Worm (Caenorhabditis elegans): ENCODE data around the gene col-98.
A peak's percentile ranks its signal among the peaks of the same experiment; 100 is the strongest.

The col-98 gene

ce11 chrIII:13064213-13065184 lies 45.7 kb downstream of the col-98 start (continued):
- TF ChIP-seq zip-11 (GFP tag; IDR thresholded peaks at IDR 0.05), result no peak

- TF ChIP-seq tra-1 (GFP tag; IDR thresholded peaks at IDR 0.05) (no peak), nhr-48 (tag; optimal IDR thresholded peaks at IDR 0.05) (no peak), snpc-1.2 (GFP tag; IDR thresholded peaks at IDR 0.05) (no peak), nhr-10 (tag; optimal IDR thresholded peaks at IDR 0.05) (no peak), snpc-4 (tag; optimal IDR thresholded peaks at IDR 0.05) (no peak), lin-38 (GFP tag; IDR thresholded peaks at IDR 0.05) (no peak), mxl-3 (GFP tag; optimal IDR thresholded peaks at IDR 0.05) (peak; percentile 43), attf-4 (tag; optimal IDR thresholded peaks at IDR 0.05) (no peak), zip-2 (tag; optimal IDR thresholded peaks at IDR 0.05) (no peak), nhr-28 (tag; optimal IDR thresholded peaks at IDR 0.05) (no peak), hlh-11 (tag; optimal IDR thresholded peaks at IDR 0.05) (peak; percentile 34), spr-3 (GFP tag; optimal IDR thresholded peaks at IDR 0.05) (peak; percentile 4), hmg-1.1 (GFP tag; IDR thresholded peaks at IDR 0.05) (peak; percentile 47), mdl-1 (tag; optimal IDR thresholded peaks at IDR 0.05) (peak in 1 of 2 experiments; percentile 22), ctbp-1 (GFP tag; IDR thresholded peaks at IDR 0.05) (no peak), aha-1 (tag) (peak; percentile 69), hif-1 (tag; optimal IDR thresholded peaks at IDR 0.05) (peak in 1 of 2 experiments; percentile 12), hlh-30 (tag; optimal IDR thresholded peaks at IDR 0.05; ENCODE audit: insufficient read depth) (peak; percentile 58), unc-62 (GFP tag; optimal IDR thresholded peaks at IDR 0.05 in 1 of 2) (no peak), unc-62 (tag; optimal IDR thresholded peaks at IDR 0.05) (no peak), lsy-2 (tag; optimal IDR thresholded peaks at IDR 0.05) (peak in 1 of 2 experiments; percentile 13), nhr-11 (tag; optimal IDR thresholded peaks at IDR 0.05) (no peak), dmd-6 (GFP tag; IDR thresholded peaks at IDR 0.05) (0 out of 2 replicates have a peak, but pooled peaks have one; percentile 17), rbr-2 (tag; optimal IDR thresholded peaks at IDR 0.05) (no peak), lin-13 (GFP tag; optimal IDR thresholded peaks at IDR 0.05) (no peak), nhr-25 (tag; optimal IDR thresholded peaks at IDR 0.05; ENCODE audit: borderline replicate concordance, insufficient read depth) (peak; percentile 61), gei-8 (GFP tag; optimal IDR thresholded peaks at IDR 0.05) (no peak), F44E2.7 (GFP tag; IDR thresholded peaks at IDR 0.05) (no peak), mes-2 (tag; optimal IDR thresholded peaks at IDR 0.05; ENCODE audit: poor library complexity, severe bottlenecking) (no peak), ZK546.5 (tag; optimal IDR thresholded peaks at IDR 0.05) (no peak), pqm-1 (tag; optimal IDR thresholded peaks at IDR 0.05) (no peak), R02D3.7 (tag; optimal IDR thresholded peaks at IDR 0.05) (no peak)
These were observed 46.9 kb downstream of the col-98 start for ce11 chrIII:13065694-13066093.

ce11 chrIII:13066828-13067227 lies 48.0 kb downstream of the col-98 start:
- TF ChIP-seq dpl-1 (GFP tag; optimal IDR thresholded peaks at IDR 0.05) (no peak), Y105C5A.15 (GFP tag; IDR thresholded peaks at IDR 0.05) (no peak), dve-1 (tag; optimal IDR thresholded peaks at IDR 0.05; ENCODE audit: insufficient read depth) (peak; percentile 49), lsy-2 (tag; optimal IDR thresholded peaks at IDR 0.05) (no peak), mdl-1 (tag; optimal IDR thresholded peaks at IDR 0.05) (no peak), F44E2.7 (GFP tag; IDR thresholded peaks at IDR 0.05) (no peak), egl-43 (GFP tag; IDR thresholded peaks at IDR 0.05) (no peak), egl-27 (tag; optimal IDR thresholded peaks at IDR 0.05) (no peak), zag-1 (tag; optimal IDR thresholded peaks at IDR 0.05) (no peak), F10B5.3 (tag; optimal IDR thresholded peaks at IDR 0.05) (no peak), tra-1 (GFP tag; IDR thresholded peaks at IDR 0.05) (peak; percentile 81; the same call in 1 of the 2 replicates), ceh-82 (tag; optimal IDR thresholded peaks at IDR 0.05) (no peak), unc-130 (GFP tag; optimal IDR thresholded peaks at IDR 0.05) (no peak), mes-2 (tag; optimal IDR thresholded peaks at IDR 0.05; ENCODE audit: poor library complexity, severe bottlenecking) (no peak), mxl-2 (GFP tag; conservative IDR thresholded peaks at IDR 0.05) (no peak), fkh-10 (GFP tag; optimal IDR thresholded peaks at IDR 0.05) (no peak), set-16 (GFP tag; IDR thresholded peaks at IDR 0.05) (no peak), aha-1 (tag) (peak; percentile 88), Y75B8A.6 (GFP tag; IDR thresholded peaks at IDR 0.05) (no peak), php-3 (GFP tag; IDR thresholded peaks at IDR 0.05) (no peak)

Data from whole organism, L4 larva.